Fruit fly (Drosophila melanogaster) whole organism, embryonic: Measurements from ENCODE around the gene CG14054.

Experiments
- Ada2b ChIP-seq: fragments of 200-800 bp; sonication (Bioruptor generic); IDR thresholded peaks from 2 replicates; pipeline ENCODE4 v1.3.6; 2022; ENCODE audit warnings: missing biosample characterization, missing genetic modification characterization
- Aef1 ChIP-seq: fragments of 200-800 bp; sonication (Bioruptor generic); IDR thresholded peaks from 3 replicates; pipeline ENCODE4 v1.3.6; 2022; ENCODE audit warnings: missing biosample characterization, missing genetic modification characterization
- Awh ChIP-seq: fragments of 200-800 bp; sonication (Bioruptor generic); IDR thresholded peaks from 2 replicates; pipeline ENCODE4, ENCODE4 v1.3.6; 2022; ENCODE audit warnings: missing biosample characterization, missing genetic modification characterization
- CG11247 ChIP-seq: fragments of 200-800 bp; sonication (Bioruptor generic); IDR thresholded peaks from 2 replicates; pipeline ENCODE4 v1.3.6; 2022; ENCODE audit warnings: missing biosample characterization, missing genetic modification characterization
- CG11456 ChIP-seq: fragments of 200-800 bp; sonication (Bioruptor generic); IDR thresholded peaks from 3 replicates; pipeline ENCODE4 v1.3.6; 2022; ENCODE audit warnings: missing biosample characterization, missing genetic modification characterization
- CG11504 ChIP-seq: fragments of 200-800 bp; sonication (Bioruptor generic); optimal IDR thresholded peaks from 3 replicates; lab custom pipeline; 2019; ENCODE audit warnings: missing biosample characterization, mild to moderate bottlenecking, missing genetic modification characterization, moderate library complexity
- CG12071 ChIP-seq: fragments of 200-800 bp; sonication (Bioruptor generic); optimal IDR thresholded peaks from 3 replicates; lab custom pipeline; 2018; ENCODE audit warnings: missing biosample characterization, mild to moderate bottlenecking, missing genetic modification characterization
- CG12219 ChIP-seq: fragments of 200-800 bp; sonication (Bioruptor generic); optimal IDR thresholded peaks from 3 replicates; lab custom pipeline; 2018; ENCODE audit warnings: missing biosample characterization, mild to moderate bottlenecking, missing genetic modification characterization
- CG13624 ChIP-seq: fragments of 200-800 bp; sonication (Bioruptor generic); optimal IDR thresholded peaks from 2 replicates; lab custom pipeline; 2016; ENCODE audit warnings: missing biosample characterization, missing genetic modification characterization
- CG14050 ChIP-seq: fragments of 200-800 bp; sonication (Bioruptor generic); IDR thresholded peaks from 3 replicates; pipeline ENCODE4 v1.3.6; 2022; ENCODE audit warnings: missing biosample characterization, missing genetic modification characterization
- CG16863 ChIP-seq: fragments of 200-800 bp; sonication (Bioruptor generic); optimal IDR thresholded peaks from 3 replicates; lab custom pipeline; 2016; ENCODE audit warnings: missing biosample characterization, missing genetic modification characterization
- CG17361 ChIP-seq: fragments of 200-800 bp; sonication (Bioruptor generic); IDR thresholded peaks from 3 replicates; pipeline ENCODE4 v1.3.6; 2022; ENCODE audit warnings: missing biosample characterization, missing genetic modification characterization
- CG18599 ChIP-seq: fragments of 200-800 bp; sonication (Bioruptor generic); optimal IDR thresholded peaks from 3 replicates; lab custom pipeline; 2017; ENCODE audit warnings: missing biosample characterization, missing genetic modification characterization, mild to moderate bottlenecking, moderate library complexity, missing genetic modification reagents
- CG2120 ChIP-seq: fragments of 200-800 bp; sonication (Bioruptor generic); optimal IDR thresholded peaks from 3 replicates; lab custom pipeline; 2016; ENCODE audit warnings: missing biosample characterization, missing genetic modification characterization
- CG2199 ChIP-seq: fragments of 200-800 bp; sonication (Bioruptor generic); IDR thresholded peaks from 3 replicates; pipeline ENCODE4 v1.3.6; 2022; ENCODE audit warnings: missing biosample characterization, missing genetic modification characterization
- CG2712 ChIP-seq: fragments of 200-800 bp; optimal IDR thresholded peaks from 3 replicates; lab custom pipeline; 2019; ENCODE audit warnings: missing biosample characterization, mild to moderate bottlenecking, missing genetic modification characterization, moderate library complexity
- CG2889 ChIP-seq: fragments of 200-800 bp; sonication (Bioruptor generic); IDR thresholded peaks from 3 replicates; pipeline ENCODE4 v1.3.6; 2022; ENCODE audit warnings: missing biosample characterization, missing genetic modification characterization
- CG31388 ChIP-seq: fragments of 200-800 bp; sonication (Bioruptor generic); optimal IDR thresholded peaks from 2 replicates; lab custom pipeline; 2016; ENCODE audit warnings: missing biosample characterization, missing genetic modification characterization
- CG34376 ChIP-seq: fragments of 200-800 bp; sonication (Bioruptor generic); optimal IDR thresholded peaks from 2 replicates; lab custom pipeline; 2018; ENCODE audit warnings: missing biosample characterization, mild to moderate bottlenecking, missing genetic modification characterization
- CG4360 ChIP-seq: fragments of 200-800 bp; sonication (Bioruptor generic); IDR thresholded peaks from 2 replicates; pipeline ENCODE4 v1.3.6; 2022; ENCODE audit warnings: missing biosample characterization, missing genetic modification characterization
- CG43689 ChIP-seq: fragments of 200-800 bp; sonication (Bioruptor generic); IDR thresholded peaks from 2 replicates; pipeline ENCODE4 v1.3.6; 2022; ENCODE audit warnings: missing biosample characterization, missing genetic modification characterization
- CG4707 ChIP-seq: fragments of 200-800 bp; sonication (Bioruptor generic); optimal IDR thresholded peaks from 2 replicates; lab custom pipeline; 2018; ENCODE audit warnings: missing biosample characterization, mild to moderate bottlenecking, missing genetic modification characterization, moderate library complexity
- CG6813 ChIP-seq: fragments of 200-800 bp; sonication (Bioruptor generic); optimal IDR thresholded peaks from 2 replicates; lab custom pipeline; 2017; ENCODE audit warnings: missing biosample characterization, missing genetic modification characterization, mild to moderate bottlenecking, moderate library complexity, missing genetic modification reagents
- CG9437 ChIP-seq: fragments of 200-800 bp; sonication (Bioruptor generic); optimal IDR thresholded peaks from 2 replicates; lab custom pipeline; 2018; ENCODE audit warnings: missing biosample characterization, mild to moderate bottlenecking, missing genetic modification characterization
- D19A ChIP-seq: fragments of 200-800 bp; optimal IDR thresholded peaks from 3 replicates; lab custom pipeline; 2019; ENCODE audit warnings: missing biosample characterization, mild to moderate bottlenecking, missing genetic modification characterization, moderate library complexity
- E2f2 ChIP-seq: fragments of 200-800 bp; sonication (Bioruptor generic); IDR thresholded peaks from 2 replicates; pipeline ENCODE4 v1.3.6; 2022; ENCODE audit warnings: missing biosample characterization, missing genetic modification characterization
- ERR ChIP-seq: fragments of 200-800 bp; sonication (Bioruptor generic); optimal IDR thresholded peaks from 2 replicates; lab custom pipeline; 2016; ENCODE audit warnings: missing biosample characterization, missing genetic modification characterization
- Fer1 ChIP-seq: fragments of 200-800 bp; sonication (Bioruptor generic); optimal IDR thresholded peaks from 2 replicates; lab custom pipeline; 2017; ENCODE audit warnings: missing biosample characterization, mild to moderate bottlenecking, missing genetic modification characterization
- Hr3 ChIP-seq: fragments of 200-800 bp; sonication (Bioruptor generic); optimal IDR thresholded peaks from 3 replicates; lab custom pipeline; 2016; ENCODE audit warnings: missing biosample characterization, missing genetic modification characterization
- Lim3 ChIP-seq: fragments of 200-800 bp; sonication (Bioruptor generic); IDR thresholded peaks from 2 replicates; pipeline ENCODE4 v1.3.6; 2022; ENCODE audit warnings: missing biosample characterization, missing genetic modification characterization
- Mad ChIP-seq: fragments of 200-800 bp; sonication (Bioruptor generic); optimal IDR thresholded peaks from 2 replicates; lab custom pipeline; 2016; ENCODE audit warnings: missing biosample characterization, missing genetic modification characterization
- Med ChIP-seq: fragments of 200-800 bp; sonication (Bioruptor generic); peaks from one replicate; lab custom pipeline; 2016; ENCODE audit warnings: missing biosample characterization, missing genetic modification characterization, mild to moderate bottlenecking, inconsistent platforms, moderate library complexity
- Ptx1 ChIP-seq: fragments of 200-800 bp; sonication (Bioruptor generic); IDR thresholded peaks from 2 replicates; pipeline ENCODE4 v1.3.6; 2022; ENCODE audit warnings: missing biosample characterization, missing genetic modification characterization
- Rfx ChIP-seq: fragments of 200-800 bp; sonication (Bioruptor generic); IDR thresholded peaks from 2 replicates; pipeline ENCODE4 v1.3.6; 2022; ENCODE audit warnings: missing biosample characterization, missing genetic modification characterization
- Taf1 ChIP-seq: fragments of 200-800 bp; sonication (Bioruptor generic); IDR thresholded peaks from 2 replicates; pipeline ENCODE4 v1.3.6; 2022; ENCODE audit warnings: missing biosample characterization, missing genetic modification characterization
- al ChIP-seq: fragments of 200-800 bp; sonication (Bioruptor generic); IDR thresholded peaks from 2 replicates; pipeline ENCODE4 v1.3.6; 2022; ENCODE audit warnings: missing biosample characterization, missing genetic modification characterization
- bowl ChIP-seq: fragments of 200-800 bp; sonication (Bioruptor generic); IDR thresholded peaks from 2 replicates; pipeline ENCODE4 v1.3.6; 2022; ENCODE audit warnings: missing biosample characterization, missing genetic modification characterization
- cwo ChIP-seq: fragments of 200-800 bp; sonication (Bioruptor generic); optimal IDR thresholded peaks from 3 replicates; lab custom pipeline; 2017; ENCODE audit warnings: missing biosample characterization, missing genetic modification characterization, mild to moderate bottlenecking, moderate library complexity, missing genetic modification reagents
- dm ChIP-seq: fragments of 200-800 bp; sonication (Bioruptor generic); optimal IDR thresholded peaks from 3 replicates; lab custom pipeline; 2016; ENCODE audit warnings: missing biosample characterization, missing genetic modification characterization
- dysf ChIP-seq: fragments of 200-800 bp; sonication (Bioruptor generic); IDR thresholded peaks from 3 replicates; pipeline ENCODE4 v1.3.6; 2022; ENCODE audit warnings: missing biosample characterization, missing genetic modification characterization
- ewg ChIP-seq: fragments of 200-800 bp; sonication (Bioruptor generic); optimal IDR thresholded peaks from 3 replicates; lab custom pipeline; 2017; ENCODE audit warnings: mild to moderate bottlenecking, missing biosample characterization, missing genetic modification reagents, missing genetic modification characterization
- her ChIP-seq: fragments of 200-800 bp; sonication (Bioruptor generic); optimal IDR thresholded peaks from 2 replicates; lab custom pipeline; 2016; ENCODE audit warnings: missing biosample characterization, missing genetic modification characterization
- repo ChIP-seq: fragments of 200-800 bp; sonication (Bioruptor generic); optimal IDR thresholded peaks from 2 replicates; lab custom pipeline; 2016; ENCODE audit warnings: missing biosample characterization, missing genetic modification characterization
- ro ChIP-seq: fragments of 200-800 bp; sonication (Bioruptor generic); IDR thresholded peaks from 2 replicates; pipeline ENCODE4 v1.3.6; 2022; ENCODE audit warnings: missing biosample characterization, missing genetic modification characterization
- sens ChIP-seq: fragments of 200-800 bp; sonication (Bioruptor generic); peaks from one replicate; lab custom pipeline; 2016; ENCODE audit warnings: missing biosample characterization, missing genetic modification characterization
- seq ChIP-seq: fragments of 200-800 bp; sonication (Bioruptor generic); IDR thresholded peaks from 2 replicates; pipeline ENCODE4 v1.3.6; 2022; ENCODE audit warnings: missing biosample characterization, missing genetic modification characterization
- slbo ChIP-seq: fragments of 200-800 bp; sonication (Bioruptor generic); IDR thresholded peaks from 2 replicates; pipeline ENCODE4 v1.3.6; 2022; ENCODE audit warnings: missing biosample characterization, missing genetic modification characterization
- slp2 ChIP-seq: fragments of 200-800 bp; sonication (Bioruptor generic); optimal IDR thresholded peaks from 2 replicates; lab custom pipeline; 2016; ENCODE audit warnings: missing biosample characterization, missing genetic modification characterization
- stc ChIP-seq: fragments of 200-800 bp; sonication (Bioruptor generic); IDR thresholded peaks from 2 replicates; pipeline ENCODE4 v1.3.6; 2022; ENCODE audit warnings: missing biosample characterization, missing genetic modification characterization
- wdn ChIP-seq: fragments of 200-800 bp; sonication (Bioruptor generic); IDR thresholded peaks from 2 replicates; pipeline ENCODE4 v1.3.6; 2022; ENCODE audit warnings: missing biosample characterization, missing genetic modification characterization
- zen2 ChIP-seq: fragments of 200-800 bp; sonication (Bioruptor generic); IDR thresholded peaks from 3 replicates; pipeline ENCODE4 v1.3.6; 2022; ENCODE audit warnings: missing biosample characterization, missing genetic modification characterization; ENCODE audit not compliant: partially characterized antibody

Gene CG14054

DNA sequence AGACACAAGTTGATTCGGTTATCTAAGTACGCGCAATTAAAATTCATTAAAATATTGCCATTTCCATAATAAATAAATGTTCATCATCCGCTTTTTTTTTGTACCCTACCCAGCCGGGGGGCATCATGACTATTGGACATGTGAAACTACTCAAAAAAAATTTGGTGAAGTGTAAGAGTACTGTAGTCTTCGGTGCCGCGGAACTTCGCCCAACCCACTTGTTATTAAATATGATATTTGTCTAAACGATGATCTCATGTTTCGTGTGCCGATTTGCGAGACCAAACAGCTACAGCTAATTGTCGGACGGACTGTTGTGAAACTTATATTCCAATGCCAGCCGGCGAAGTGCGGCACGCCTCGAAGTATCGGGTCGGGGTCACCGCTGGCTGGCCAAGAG is 22.6 kb upstream of the CG14054 start (continued):
- no peak for TF ChIP-seq ERR
- no peak for TF ChIP-seq slp2 (GFP tag; lab: Kevin White, UChicago)
- 0 out of 2 replicates have a peak, but pooled peaks have one; percentile 5 for TF ChIP-seq Ada2b (GFP tag; lab: Robert Waterston, UW)
- no peak for TF ChIP-seq ro (GFP tag; lab: Robert Waterston, UW)
- 0 out of 2 replicates have a peak, but pooled peaks have one; percentile 28 for TF ChIP-seq CG11247 (GFP tag; lab: Robert Waterston, UW)
- TF ChIP-seq wdn (GFP tag; lab: Robert Waterston, UW): no peak
- TF ChIP-seq seq (GFP tag; lab: Robert Waterston, UW): no peak
- TF ChIP-seq CG13624: no peak
- no peak for TF ChIP-seq repo
- peak; percentile 21 for TF ChIP-seq CG2120 (GFP tag; lab: Kevin White, UChicago)
- no peak for TF ChIP-seq CG2199 (GFP tag; lab: Robert Waterston, UW)
- no peak for TF ChIP-seq CG6813
- peak; percentile 78 for TF ChIP-seq Med (GFP tag; lab: Kevin White, UChicago)
- peak; percentile 59 for TF ChIP-seq D19A
- TF ChIP-seq CG43689 (GFP tag; lab: Robert Waterston, UW): no peak
- TF ChIP-seq Rfx (GFP tag; lab: Robert Waterston, UW): peak; percentile 40; the same call in 1 of the 2 replicates
- TF ChIP-seq Ptx1 (GFP tag; lab: Robert Waterston, UW): peak; percentile 36; the same call in 1 of the 2 replicates
- no peak for TF ChIP-seq CG14050 (GFP tag; lab: Robert Waterston, UW)
- TF ChIP-seq dysf (GFP tag; lab: Robert Waterston, UW): 0 out of 3 replicates have a peak, but pooled peaks have one; percentile 10
- no peak for TF ChIP-seq dm (GFP tag; lab: Kevin White, UChicago)
- no peak for TF ChIP-seq CG2889
- TF ChIP-seq ewg (GFP tag; lab: Kevin White, UChicago): no peak
- TF ChIP-seq sens (GFP tag; lab: Kevin White, UChicago): peak; percentile 8
- peak; percentile 6; the same call in 1 of the 2 replicates for TF ChIP-seq slbo (GFP tag; lab: Robert Waterston, UW)
- no peak for TF ChIP-seq al (GFP tag; lab: Robert Waterston, UW)
- peak; percentile 26 for TF ChIP-seq CG18599 (GFP tag; lab: Kevin White, UChicago)
- TF ChIP-seq, all 482 proteins: peak for 19

- TF ChIP-seq E2f2 (GFP tag; lab: Robert Waterston, UW) (peak; percentile 43; the same call in 1 of the 2 replicates), CG4360 (GFP tag; lab: Robert Waterston, UW) (0 out of 2 replicates have a peak, but pooled peaks have one; percentile 33), Taf1 (GFP tag; lab: Robert Waterston, UW) (no peak), her (GFP tag; lab: Kevin White, UChicago) (peak; percentile 54), CG9437 (GFP tag; lab: Kevin White, UChicago) (peak; percentile 24), zen2 (no peak), CG16863 (GFP tag; lab: Kevin White, UChicago) (peak; percentile 59), CG12071 (peak; percentile 61), CG12219 (peak; percentile 28), stc (GFP tag; lab: Robert Waterston, UW) (peak; percentile 67), CG11504 (tag; lab: Kevin White, UChicago) (peak; percentile 69), CG2120 (GFP tag; lab: Kevin White, UChicago) (peak; percentile 42), CG2712 (tag; lab: Kevin White, UChicago) (peak; percentile 69), sens (GFP tag; lab: Kevin White, UChicago) (peak; percentile 82), Lim3 (GFP tag; lab: Robert Waterston, UW) (no peak), CG31388 (GFP tag; lab: Kevin White, UChicago) (no peak), CG4707 (peak; percentile 65), cwo (no peak), bowl (GFP tag; lab: Robert Waterston, UW) (no peak), Aef1 (GFP tag; lab: Robert Waterston, UW) (0 out of 3 replicates have a peak, but pooled peaks have one; percentile 14), CG11456 (0 out of 3 replicates have a peak, but pooled peaks have one; percentile 52), Awh (GFP tag; lab: Robert Waterston, UW) (peak; percentile 77), Fer1 (GFP tag; lab: Kevin White, UChicago) (peak; percentile 22), CG14050 (GFP tag; lab: Robert Waterston, UW) (peak; percentile 78), Hr3 (peak; percentile 57), CG2199 (GFP tag; lab: Robert Waterston, UW) (0 out of 3 replicates have a peak, but pooled peaks have one; percentile 62), Mad (no peak), CG17361 (GFP tag; lab: Robert Waterston, UW) (peak; percentile 46; the same call in 1 of the 3 replicates), CG34376 (no peak)
Observed at dm6 chrX:2087501-2087900, 21.3 kb upstream of the CG14054 start.
